Worm (Caenorhabditis elegans) whole organism, L4 larva: ENCODE results near the gene T26C5.3.

Source experiments
- ama-1 ChIP-seq: fragments of 150-350 bp; optimal IDR thresholded peaks from 2 replicates; lab custom pipeline; 2014; ENCODE audit warnings: inconsistent platforms, mixed read lengths
- ceh-82 ChIP-seq: sonication (generic microtip); optimal IDR thresholded peaks from 2 replicates; lab custom pipeline; 2017; ENCODE audit warnings: missing biosample characterization, missing genetic modification characterization
- ctbp-1 ChIP-seq: fragments of 200-800 bp; sonication (Bioruptor generic); IDR thresholded peaks from 2 replicates; pipeline ENCODE4 v1.3.6; 2022; ENCODE audit warnings: missing genetic modification reagents, missing genetic modification characterization, missing compliant biosample characterization
- dmd-6 ChIP-seq: fragments of 200-800 bp; sonication (Bioruptor generic); IDR thresholded peaks from 2 replicates; pipeline ENCODE4 v1.3.6; 2022; ENCODE audit warnings: missing genetic modification reagents, missing genetic modification characterization, missing compliant biosample characterization
- egl-27 ChIP-seq: sonication (generic microtip); optimal IDR thresholded peaks from 3 replicates; lab custom pipeline; 2017; ENCODE audit warnings: missing biosample characterization, missing genetic modification reagents, missing genetic modification characterization
- lsy-2 ChIP-seq, 2 experiments: fragments of 150-350 bp in 1 of 2; sonication (generic microtip) in 1 of 2; optimal IDR thresholded peaks; 2 replicates each; lab custom pipeline; 2014 to 2017; ENCODE audit warnings: missing biosample characterization in 2 of 2, missing genetic modification characterization in 2 of 2
- nhr-10 ChIP-seq: fragments of 150-350 bp; optimal IDR thresholded peaks from 2 replicates; lab custom pipeline; 2014; ENCODE audit warnings: missing biosample characterization, missing genetic modification characterization
- nhr-11 ChIP-seq: fragments of 150-350 bp; optimal IDR thresholded peaks from 2 replicates; lab custom pipeline; 2014; ENCODE audit warnings: missing biosample characterization, missing genetic modification characterization
- nhr-41 ChIP-seq: fragments of 200-800 bp; sonication (Bioruptor generic); IDR thresholded peaks from 2 replicates; pipeline ENCODE4 v1.3.6; 2022; ENCODE audit warnings: missing genetic modification reagents, missing genetic modification characterization, missing compliant biosample characterization
- snpc-4 ChIP-seq: fragments of 150-350 bp; optimal IDR thresholded peaks from 2 replicates; lab custom pipeline; 2014; ENCODE audit warnings: missing biosample characterization, missing genetic modification characterization
- unc-130 ChIP-seq: sonication (generic microtip); optimal IDR thresholded peaks from 2 replicates; lab custom pipeline; 2016; ENCODE audit warnings: missing genetic modification reagents, missing genetic modification characterization, missing compliant biosample characterization
- unc-62 ChIP-seq, 3 experiments: fragments of 150-350 bp in 1 of 3; sonication (generic microtip); optimal IDR thresholded peaks in 2 of 3; peaks in 1 of 3; 1 replicate in 1 of 3; 2 replicates in 2 of 3; lab custom pipeline; 2014 to 2017; ENCODE audit warnings: missing biosample characterization in 3 of 3, missing genetic modification characterization in 3 of 3, missing genetic modification reagents in 3 of 3, missing genotype in 1 of 3
- zip-2 ChIP-seq: fragments of 150-350 bp; optimal IDR thresholded peaks from 2 replicates; lab custom pipeline; 2014; ENCODE audit warnings: missing biosample characterization, missing genetic modification characterization
- ztf-11 ChIP-seq: fragments of 150-350 bp; optimal IDR thresholded peaks from 2 replicates; lab custom pipeline; 2014; ENCODE audit warnings: missing biosample characterization, missing genetic modification characterization

DNA sequence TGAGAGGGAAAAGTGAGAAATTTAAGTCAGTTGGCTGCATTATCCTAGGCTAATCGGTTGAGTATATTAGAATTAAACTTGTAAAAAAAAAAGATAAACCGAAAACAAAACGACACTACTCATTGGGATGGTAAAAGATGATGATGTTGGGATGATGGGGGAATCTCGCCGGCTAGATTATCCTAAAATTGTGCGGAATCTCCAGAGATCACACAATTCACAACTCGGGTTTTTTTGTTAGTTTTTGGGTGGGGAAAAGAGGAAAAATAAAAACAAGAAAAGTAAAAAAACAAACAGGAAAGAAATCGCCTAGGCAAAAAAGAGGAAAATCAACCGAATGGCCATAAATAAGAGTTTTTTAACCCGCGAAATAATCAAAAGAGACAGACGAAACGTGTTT, 38.8 kb downstream of the T26C5.3 start:
- TF ChIP-seq lsy-2 (tag; optimal IDR thresholded peaks at IDR 0.05; lab: Kevin White, UChicago) = no peak
- TF ChIP-seq egl-27 (tag; lab: Kevin White, UChicago) = no peak
- TF ChIP-seq nhr-10 (tag; lab: Kevin White, UChicago) = peak; percentile 36
- TF ChIP-seq ztf-11 (tag; lab: Kevin White, UChicago) = no peak
- TF ChIP-seq unc-130 (GFP tag; lab: Kevin White, UChicago) = no peak
- no peak for TF ChIP-seq nhr-41 (GFP tag; lab: Robert Waterston, UW)
- TF ChIP-seq ama-1 = no peak
- TF ChIP-seq snpc-4 (tag; lab: Kevin White, UChicago) = no peak
- TF ChIP-seq unc-62 (GFP tag; optimal IDR thresholded peaks at IDR 0.05 in 1 of 2; lab: Kevin White, UChicago) = no peak
- TF ChIP-seq unc-62 (tag; optimal IDR thresholded peaks at IDR 0.05; lab: Kevin White, UChicago) = no peak
- no peak for TF ChIP-seq nhr-11 (tag; lab: Kevin White, UChicago)
- TF ChIP-seq ctbp-1 (GFP tag; lab: Robert Waterston, UW) = no peak
- no peak for TF ChIP-seq dmd-6 (GFP tag; lab: Robert Waterston, UW)
- no peak for TF ChIP-seq ceh-82 (tag; lab: Kevin White, UChicago)
- no peak for TF ChIP-seq zip-2 (tag; lab: Kevin White, UChicago)
